Worm (Caenorhabditis elegans) whole organism, L1 larva: ENCODE measurements around the gene D1086.17.

Experiments
- alr-1 ChIP-seq: fragments of 200-800 bp; sonication (Bioruptor generic); optimal IDR thresholded peaks from 2 replicates; lab custom pipeline; 2018; ENCODE audit warnings: borderline replicate concordance, mild to moderate bottlenecking, missing genetic modification characterization, missing compliant biosample characterization
- ceh-82 ChIP-seq, 3 experiments: fragments of 150-350 bp in 1 of 3; sonication (generic microtip) in 2 of 3; optimal IDR thresholded peaks; 2 replicates each; lab custom pipeline; 2014 to 2017; ENCODE audit warnings: missing biosample characterization in 3 of 3, missing genetic modification characterization in 3 of 3
- elt-3 ChIP-seq, 6 experiments: fragments of 150-350 bp in 1 of 6; sonication (generic microtip); optimal IDR thresholded peaks; 2 replicates each; lab custom pipeline; 2017 to 2018; ENCODE audit warnings: missing biosample characterization in 6 of 6, missing genetic modification characterization in 6 of 6, inconsistent platforms in 1 of 6
- jun-1 ChIP-seq: fragments of 150-350 bp; optimal IDR thresholded peaks from 2 replicates; lab custom pipeline; 2014; ENCODE audit warnings: missing biosample characterization, missing genetic modification reagents, missing genetic modification characterization
- mdl-1 ChIP-seq, 2 experiments: fragments of 150-350 bp; optimal IDR thresholded peaks; 2 replicates each; lab custom pipeline; 2014 to 2017; ENCODE audit warnings: missing biosample characterization in 2 of 2, missing genetic modification characterization in 2 of 2, inconsistent platforms in 1 of 2
- nhr-237 ChIP-seq: fragments of 150-350 bp; optimal IDR thresholded peaks from 2 replicates; lab custom pipeline; 2014; ENCODE audit warnings: missing biosample characterization, missing genetic modification characterization
- nhr-90 ChIP-seq: sonication (generic microtip); optimal IDR thresholded peaks from 2 replicates; lab custom pipeline; 2016; ENCODE audit warnings: mild to moderate bottlenecking, missing genetic modification characterization, missing compliant biosample characterization; ENCODE audit not compliant: poor library complexity
- skn-1 ChIP-seq: fragments of 150-350 bp; optimal IDR thresholded peaks from 2 replicates; lab custom pipeline; 2014; ENCODE audit warnings: missing biosample characterization, missing genetic modification characterization

- TF ChIP-seq skn-1 (no peak), jun-1 (tag; lab: Kevin White, UChicago) (no peak), mdl-1 (tag; optimal IDR thresholded peaks at IDR 0.05; lab: Kevin White, UChicago) (no peak), elt-3 (tag; optimal IDR thresholded peaks at IDR 0.05; lab: Kevin White, UChicago) (no peak), alr-1 (tag; lab: Kevin White, UChicago) (no peak), nhr-237 (no peak), ceh-82 (tag; optimal IDR thresholded peaks at IDR 0.05; lab: Kevin White, UChicago) (no peak), nhr-90 (no peak)
These were observed 14.8 kb downstream of the D1086.17 start, which contains the start of gene D1086.10 for ce11 chrV:14082453-14082852.
